Fruit fly (Drosophila melanogaster) Kc167 (cell line): ENCODE results near the gene CG7841.

Experiments
- h ChIP-seq: fragments of >200 bp; optimal IDR thresholded peaks from 3 replicates; lab custom pipeline; 2018; ENCODE audit warnings: missing external identifiers
- insv ChIP-seq: fragments of >200 bp; optimal IDR thresholded peaks from 3 replicates; lab custom pipeline; 2018; ENCODE audit warnings: missing external identifiers
- psq ChIP-seq: fragments of >200 bp; optimal IDR thresholded peaks from 2 replicates; lab custom pipeline; 2017; ENCODE audit warnings: missing external identifiers
- ttk ChIP-seq: sonication (Bioruptor generic); optimal IDR thresholded peaks from 2 replicates; lab custom pipeline; 2017; ENCODE audit warnings: missing external identifiers

- no peak for TF ChIP-seq ttk (lab: Kevin White, UChicago)
- TF ChIP-seq h (lab: Kevin White, UChicago), result no peak
- no peak for TF ChIP-seq psq (lab: Kevin White, UChicago)
- no peak for TF ChIP-seq insv (lab: Kevin White, UChicago)
These were observed 2.7 kb upstream of the CG7841 start, which contains the start of gene MsrA for dm6 chr3L:15510787-15511186.
